Worm (Caenorhabditis elegans) whole organism, midembryonic: ENCODE data around the gene C33C12.11.

Source experiments
- T22C8.4 ChIP-seq: fragments of 200-800 bp; sonication (Bioruptor generic); IDR thresholded peaks from 2 replicates; pipeline ENCODE4 v1.3.6; 2022; ENCODE audit warnings: missing genetic modification characterization, missing compliant biosample characterization
- cog-1 ChIP-seq: sonication (generic microtip); optimal IDR thresholded peaks from 2 replicates; lab custom pipeline; 2016; ENCODE audit warnings: missing genetic modification characterization, missing compliant biosample characterization
- flt-1 ChIP-seq: fragments of 200-800 bp; sonication (Bioruptor generic); IDR thresholded peaks from 2 replicates; pipeline ENCODE4 v1.3.6; 2022; ENCODE audit warnings: missing genetic modification characterization, missing compliant biosample characterization
- ztf-23 ChIP-seq: fragments of 200-800 bp; sonication (Bioruptor generic); IDR thresholded peaks from 2 replicates; pipeline ENCODE4 v1.3.6; 2022; ENCODE audit warnings: missing genetic modification reagents, missing genetic modification characterization, missing compliant biosample characterization
- ztf-29 ChIP-seq: fragments of 200-800 bp; sonication (Bioruptor generic); IDR thresholded peaks from 2 replicates; pipeline ENCODE4 v1.3.6; 2022; ENCODE audit warnings: missing genetic modification reagents, missing genetic modification characterization, missing compliant biosample characterization

- no peak for TF ChIP-seq ztf-23 (GFP tag; lab: Robert Waterston, UW)
- no peak for TF ChIP-seq ztf-29 (GFP tag; lab: Robert Waterston, UW)
- TF ChIP-seq T22C8.4, result no peak
- TF ChIP-seq flt-1 (GFP tag; lab: Robert Waterston, UW), result no peak
- no peak for TF ChIP-seq cog-1
Measured at ce11 chrII:2196742-2197141, 33.1 kb upstream of the C33C12.11 start.
